Fruit fly (Drosophila melanogaster) Kc167 (cell line): Measurements from ENCODE around the gene Fer3HCH.

ENCODE experiments used
- Myc ChIP-seq: fragments of >200 bp; optimal IDR thresholded peaks from 2 replicates; lab custom pipeline; 2017; ENCODE audit warnings: missing external identifiers
- Sin3A ChIP-seq: fragments of >200 bp; optimal IDR thresholded peaks from 2 replicates; lab custom pipeline; 2018; ENCODE audit warnings: missing external identifiers
- h ChIP-seq: fragments of >200 bp; optimal IDR thresholded peaks from 3 replicates; lab custom pipeline; 2018; ENCODE audit warnings: missing external identifiers
- insv ChIP-seq: fragments of >200 bp; optimal IDR thresholded peaks from 3 replicates; lab custom pipeline; 2018; ENCODE audit warnings: missing external identifiers
- ttk ChIP-seq: sonication (Bioruptor generic); optimal IDR thresholded peaks from 2 replicates; lab custom pipeline; 2017; ENCODE audit warnings: missing external identifiers

dm6 chrX:13134811-13135210, 26.8 kb upstream of the Fer3HCH start:
- TF ChIP-seq h (lab: Kevin White, UChicago) (no peak), ttk (lab: Kevin White, UChicago) (no peak), Sin3A (lab: Kevin White, UChicago) (no peak), Myc (lab: Kevin White, UChicago) (no peak), insv (lab: Kevin White, UChicago) (no peak)
